Worm (Caenorhabditis elegans): ENCODE measurements around the gene F34H10.1.
"Not testable (repeated sequence)": the region's sequence is repeated elsewhere in the genome, so short reads cannot be mapped to it uniquely, and the experiment has no call there.

DNA sequence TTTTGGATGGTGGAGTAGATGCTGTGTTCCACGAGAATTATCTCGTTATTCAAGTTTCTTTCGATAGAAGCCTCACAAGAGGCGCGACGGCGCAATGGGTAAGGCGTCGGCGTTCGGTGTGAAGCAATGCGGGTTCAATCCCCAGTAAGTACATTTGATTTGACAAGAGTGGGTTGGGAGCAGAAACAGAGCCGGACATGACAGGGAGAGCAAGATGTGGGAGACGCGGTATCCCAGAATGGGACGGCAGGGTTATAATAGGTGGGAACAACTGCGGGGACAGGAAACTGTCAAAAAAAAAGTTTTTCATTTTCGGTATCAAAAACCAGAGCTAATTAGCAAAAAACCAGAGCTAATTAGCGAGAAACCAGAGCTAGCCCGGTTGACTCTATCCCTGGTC, 1.2 kb downstream of the F34H10.1 start:
- TF ChIP-seq ztf-29 (GFP tag; IDR thresholded peaks at IDR 0.05); cog-1 (tag; optimal IDR thresholded peaks at IDR 0.05); ref-1 (GFP tag; conservative IDR thresholded peaks at IDR 0.05); flt-1 (GFP tag; IDR thresholded peaks at IDR 0.05): not testable (repeated sequence)
